Fruit fly (Drosophila melanogaster): Measurements from ENCODE around the gene LManIII.
A peak's percentile ranks its signal among the peaks of the same experiment; 100 is the strongest.

Gene LManIII

DNA sequence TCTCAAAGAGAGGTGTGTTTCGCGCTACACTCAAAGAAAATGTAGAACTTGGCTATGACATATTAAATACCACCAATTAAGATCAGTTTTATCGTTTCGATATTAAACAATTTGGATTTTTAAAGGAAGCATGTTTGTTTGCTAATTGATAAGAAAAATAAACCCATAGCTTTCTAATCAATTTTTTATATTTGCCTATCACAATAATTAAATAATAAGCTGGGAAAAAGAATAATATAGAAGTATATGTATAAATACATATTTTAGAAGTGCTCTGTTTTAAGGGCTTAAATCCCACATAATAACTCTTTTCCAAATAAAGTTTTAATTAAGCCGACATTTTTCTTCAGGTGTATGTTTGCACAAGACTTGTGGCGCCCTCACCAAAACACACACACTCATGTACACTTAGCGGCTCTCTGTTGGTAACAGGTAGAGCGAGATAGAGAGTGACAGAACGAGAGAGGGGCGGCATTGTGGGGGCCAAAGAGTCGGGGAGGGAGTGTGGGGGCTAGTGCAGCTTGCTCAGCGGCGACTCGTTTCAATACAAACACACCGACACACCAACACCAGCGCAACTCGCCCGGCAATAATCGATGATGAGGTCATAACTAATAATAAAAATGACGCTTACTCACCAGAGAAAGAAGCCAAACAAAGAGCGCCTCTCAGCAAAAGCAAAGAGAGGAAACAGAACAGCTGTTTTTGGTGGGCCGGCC, 50.7 kb downstream of the LManIII start (continued):
- TF ChIP-seq nmo (GFP tag; optimal IDR thresholded peaks at IDR 0.05) (peak; percentile 94), bowl (GFP tag; IDR thresholded peaks at IDR 0.05) (no peak), CG15011 (GFP tag; optimal IDR thresholded peaks at IDR 0.05) (peak; percentile 89), Hr39 (optimal IDR thresholded peaks at IDR 0.05) (no peak), eyg (GFP tag; optimal IDR thresholded peaks at IDR 0.05) (no peak), crp (GFP tag; optimal IDR thresholded peaks at IDR 0.05) (peak in 1 of 2 experiments; percentile 65), cad (GFP tag; optimal IDR thresholded peaks at IDR 0.05) (no peak), trh (GFP tag; optimal IDR thresholded peaks at IDR 0.05) (peak; percentile 81), CG6791 (GFP tag; IDR thresholded peaks at IDR 0.05; ENCODE audit: partially characterized antibody) (no peak), CG15696 (tag; optimal IDR thresholded peaks at IDR 0.05) (peak; percentile 62), Oaz (GFP tag; IDR thresholded peaks at IDR 0.05) (peak; percentile 8; the same call in 1 of the 2 replicates), CG10147 (GFP tag; optimal IDR thresholded peaks at IDR 0.05) (peak; percentile 93), tap (tag; optimal IDR thresholded peaks at IDR 0.05) (peak; percentile 80), CG18476 (GFP tag; optimal IDR thresholded peaks at IDR 0.05) (peak; percentile 88), cato (GFP tag; optimal IDR thresholded peaks at IDR 0.05; ENCODE audit: borderline replicate concordance) (peak; percentile 86), ATbp (GFP tag; optimal IDR thresholded peaks at IDR 0.05) (peak; percentile 89), Side (GFP tag; optimal IDR thresholded peaks at IDR 0.05) (peak; percentile 28), YL-1 (GFP tag; optimal IDR thresholded peaks at IDR 0.05) (peak; percentile 85), Deaf1 (tag; optimal IDR thresholded peaks at IDR 0.05) (peak; percentile 80), E2f1 (GFP tag; IDR thresholded peaks at IDR 0.05) (peak; percentile 78; the same call in 1 of the 2 replicates), stc (GFP tag; IDR thresholded peaks at IDR 0.05) (peak; percentile 80), CG2202 (tag; optimal IDR thresholded peaks at IDR 0.05) (peak; percentile 79), HHEX (GFP tag; optimal IDR thresholded peaks at IDR 0.05) (peak; percentile 88), CG2199 (GFP tag; IDR thresholded peaks at IDR 0.05) (no peak), BEAF-32 (GFP tag; optimal IDR thresholded peaks at IDR 0.05) (no peak), Fer2 (tag; optimal IDR thresholded peaks at IDR 0.05) (peak; percentile 57), CTCF (GFP tag; optimal IDR thresholded peaks at IDR 0.05) (peak; percentile 64), odd (GFP tag; optimal IDR thresholded peaks at IDR 0.05) (peak; percentile 94), gce (GFP tag; IDR thresholded peaks at IDR 0.05) (no peak), wor (GFP tag; IDR thresholded peaks at IDR 0.05) (no peak), CG12942 (GFP tag; optimal IDR thresholded peaks at IDR 0.05) (peak; percentile 79), CG10959 (GFP tag; IDR thresholded peaks at IDR 0.05) (no peak), CG14014 (GFP tag; IDR thresholded peaks at IDR 0.05) (peak; percentile 85), CG13894 (tag; optimal IDR thresholded peaks at IDR 0.05) (peak; percentile 51), Elba2 (GFP tag; optimal IDR thresholded peaks at IDR 0.05) (peak; percentile 38), Hmx (GFP tag; optimal IDR thresholded peaks at IDR 0.05) (peak; percentile 66), H2.0 (GFP tag; IDR thresholded peaks at IDR 0.05) (peak; percentile 65; the same call in 1 of the 2 replicates), klu (GFP tag; IDR thresholded peaks at IDR 0.05) (peak; percentile 83), CG16813 (GFP tag; IDR thresholded peaks at IDR 0.05; ENCODE audit: partially characterized antibody) (no peak), zen (tag; optimal IDR thresholded peaks at IDR 0.05) (peak; percentile 60), CG11723 (GFP tag; optimal IDR thresholded peaks at IDR 0.05) (peak; percentile 90), CG15073 (GFP tag; optimal IDR thresholded peaks at IDR 0.05) (peak; percentile 48), Adf1 (GFP tag; IDR thresholded peaks at IDR 0.05) (peak; percentile 64), CG16815 (GFP tag; optimal IDR thresholded peaks at IDR 0.05) (peak; percentile 85), CG9609 (GFP tag; optimal IDR thresholded peaks at IDR 0.05) (peak; percentile 29), slbo (GFP tag; IDR thresholded peaks at IDR 0.05) (peak; percentile 88), Eip74EF (GFP tag; optimal IDR thresholded peaks at IDR 0.05) (peak in 1 of 2 experiments; percentile 92), CG6175 (GFP tag; IDR thresholded peaks at IDR 0.05) (0 out of 3 replicates have a peak, but pooled peaks have one; percentile 33), crc (GFP tag; optimal IDR thresholded peaks at IDR 0.05) (peak; percentile 60), CG32767 (GFP tag; IDR thresholded peaks at IDR 0.05) (0 out of 2 replicates have a peak, but pooled peaks have one; percentile 64)

All from whole organism, embryonic.